Fruit fly (Drosophila melanogaster) whole organism, embryonic: ENCODE measurements around the gene CG8173.

Experiments used
- BEAF-32 ChIP-seq: fragments of 200-800 bp; sonication (Bioruptor generic); optimal IDR thresholded peaks from 3 replicates; lab custom pipeline; 2017; ENCODE audit warnings: missing biosample characterization, missing genetic modification characterization, mild to moderate bottlenecking, moderate library complexity, missing genetic modification reagents
- CG1024 ChIP-seq: fragments of 200-800 bp; sonication (Bioruptor generic); IDR thresholded peaks from 2 replicates; pipeline ENCODE4 v1.3.6; 2022; ENCODE audit warnings: missing biosample characterization, missing genetic modification characterization
- CG10979 ChIP-seq: fragments of 200-800 bp; sonication (Bioruptor generic); optimal IDR thresholded peaks from 2 replicates; lab custom pipeline; 2018; ENCODE audit warnings: missing biosample characterization, mild to moderate bottlenecking, missing genetic modification characterization, moderate library complexity
- CG11723 ChIP-seq: fragments of 200-800 bp; sonication (Bioruptor generic); optimal IDR thresholded peaks from 2 replicates; lab custom pipeline; 2017; ENCODE audit warnings: missing biosample characterization, mild to moderate bottlenecking, missing genetic modification characterization
- CG12769 ChIP-seq: fragments of 200-800 bp; sonication (Bioruptor generic); optimal IDR thresholded peaks from 2 replicates; lab custom pipeline; 2019; ENCODE audit warnings: missing biosample characterization, mild to moderate bottlenecking, missing genetic modification characterization, moderate library complexity
- CG13424 ChIP-seq: fragments of 200-800 bp; sonication (Bioruptor generic); optimal IDR thresholded peaks from 2 replicates; lab custom pipeline; 2019; ENCODE audit warnings: missing biosample characterization, mild to moderate bottlenecking, missing genetic modification characterization, moderate library complexity
- CG13894 ChIP-seq: fragments of 200-800 bp; sonication (Bioruptor generic); optimal IDR thresholded peaks from 3 replicates; lab custom pipeline; 2018; ENCODE audit warnings: missing biosample characterization, mild to moderate bottlenecking, missing genetic modification characterization, moderate library complexity
- CG16779 ChIP-seq: fragments of 200-800 bp; sonication (Bioruptor generic); IDR thresholded peaks from 2 replicates; pipeline ENCODE4 v1.3.6; 2022; ENCODE audit warnings: missing biosample characterization, missing genetic modification characterization
- CG16815 ChIP-seq: fragments of 200-800 bp; sonication (Bioruptor generic); optimal IDR thresholded peaks from 3 replicates; lab custom pipeline; 2017; ENCODE audit warnings: missing biosample characterization, mild to moderate bottlenecking, missing genetic modification characterization
- CG18262 ChIP-seq: fragments of 200-800 bp; optimal IDR thresholded peaks from 3 replicates; lab custom pipeline; 2019; ENCODE audit warnings: missing biosample characterization, mild to moderate bottlenecking, missing genetic modification characterization, moderate library complexity
- CG1832 ChIP-seq: fragments of 200-800 bp; sonication (Bioruptor generic); optimal IDR thresholded peaks from 2 replicates; lab custom pipeline; 2017; ENCODE audit warnings: missing biosample characterization, mild to moderate bottlenecking, missing genetic modification characterization, inconsistent platforms
- CG2120 ChIP-seq: fragments of 200-800 bp; sonication (Bioruptor generic); optimal IDR thresholded peaks from 3 replicates; lab custom pipeline; 2016; ENCODE audit warnings: missing biosample characterization, missing genetic modification characterization
- CG2199 ChIP-seq: fragments of 200-800 bp; sonication (Bioruptor generic); IDR thresholded peaks from 3 replicates; pipeline ENCODE4 v1.3.6; 2022; ENCODE audit warnings: missing biosample characterization, missing genetic modification characterization
- CG30431 ChIP-seq: fragments of 200-800 bp; sonication (Bioruptor generic); optimal IDR thresholded peaks from 2 replicates; lab custom pipeline; 2017; ENCODE audit warnings: missing biosample characterization, missing genetic modification characterization
- CG32767 ChIP-seq: fragments of 200-800 bp; sonication (Bioruptor generic); IDR thresholded peaks from 2 replicates; pipeline ENCODE4 v1.3.6; 2022; ENCODE audit warnings: missing biosample characterization, missing genetic modification characterization
- CG32772 ChIP-seq: fragments of 200-800 bp; sonication (Bioruptor generic); IDR thresholded peaks from 2 replicates; pipeline ENCODE4 v1.3.6; 2022; ENCODE audit warnings: missing biosample characterization, missing genetic modification characterization
- CG6791 ChIP-seq: fragments of 200-800 bp; sonication (Bioruptor generic); IDR thresholded peaks from 3 replicates; pipeline ENCODE4 v1.3.6; 2022; ENCODE audit warnings: missing biosample characterization, missing genetic modification characterization; ENCODE audit not compliant: partially characterized antibody
- CG6854 ChIP-seq: fragments of 200-800 bp; sonication (Bioruptor generic); optimal IDR thresholded peaks from 3 replicates; lab custom pipeline; 2017; ENCODE audit warnings: missing biosample characterization, mild to moderate bottlenecking, missing genetic modification characterization
- CG7271 ChIP-seq: fragments of 200-800 bp; sonication (Bioruptor generic); optimal IDR thresholded peaks from 2 replicates; lab custom pipeline; 2018; ENCODE audit warnings: missing biosample characterization, mild to moderate bottlenecking, missing genetic modification characterization, moderate library complexity
- CG7357 ChIP-seq: fragments of 200-800 bp; sonication (Bioruptor generic); IDR thresholded peaks from 3 replicates; pipeline ENCODE4 v1.3.6; 2022; ENCODE audit warnings: missing biosample characterization, missing genetic modification characterization
- CG8359 ChIP-seq: fragments of 200-800 bp; sonication (Bioruptor generic); optimal IDR thresholded peaks from 2 replicates; lab custom pipeline; 2017; ENCODE audit warnings: missing biosample characterization, mild to moderate bottlenecking, missing genetic modification characterization, borderline replicate concordance
- CG8944 ChIP-seq: fragments of 200-800 bp; sonication (Bioruptor generic); optimal IDR thresholded peaks from 3 replicates; lab custom pipeline; 2016; ENCODE audit warnings: missing biosample characterization, missing genetic modification characterization
- CHES-1-like ChIP-seq: fragments of 200-800 bp; sonication (Bioruptor generic); optimal IDR thresholded peaks from 2 replicates; lab custom pipeline; 2016; ENCODE audit warnings: missing biosample characterization, missing genetic modification characterization
- D19B ChIP-seq: fragments of 200-800 bp; sonication (Bioruptor generic); optimal IDR thresholded peaks from 2 replicates; lab custom pipeline; 2017; ENCODE audit warnings: missing biosample characterization, mild to moderate bottlenecking, missing genetic modification characterization
- Dad ChIP-seq: fragments of 200-800 bp; sonication (Bioruptor generic); optimal IDR thresholded peaks from 3 replicates; lab custom pipeline; 2016; ENCODE audit warnings: missing biosample characterization, missing genetic modification characterization
- Ets65A ChIP-seq: fragments of 200-800 bp; sonication (Bioruptor generic); peaks from one replicate; lab custom pipeline; 2016; ENCODE audit warnings: missing biosample characterization, missing genetic modification characterization
- H2.0 ChIP-seq: fragments of 200-800 bp; sonication (Bioruptor generic); IDR thresholded peaks from 2 replicates; pipeline ENCODE4 v1.3.6; 2022; ENCODE audit warnings: missing biosample characterization, missing genetic modification characterization
- Hand ChIP-seq: fragments of 200-800 bp; sonication (Bioruptor generic); optimal IDR thresholded peaks from 2 replicates; lab custom pipeline; 2017; ENCODE audit warnings: mild to moderate bottlenecking, missing biosample characterization, missing genetic modification reagents, missing genetic modification characterization
- HmgD ChIP-seq: fragments of 200-800 bp; sonication (Bioruptor generic); optimal IDR thresholded peaks from 3 replicates; lab custom pipeline; 2016; ENCODE audit warnings: missing biosample characterization, missing genetic modification characterization
- Lpt ChIP-seq: fragments of >200 bp; optimal IDR thresholded peaks from 2 replicates; lab custom pipeline; 2018; ENCODE audit warnings: missing biosample characterization, missing genetic modification characterization
- Nf-YA ChIP-seq: fragments of 200-800 bp; sonication (Bioruptor generic); IDR thresholded peaks from 2 replicates; pipeline ENCODE4 v1.3.6; 2022; ENCODE audit warnings: missing biosample characterization, missing genetic modification characterization
- NfI ChIP-seq: fragments of 200-800 bp; sonication (Bioruptor generic); optimal IDR thresholded peaks from 3 replicates; lab custom pipeline; 2018; ENCODE audit warnings: missing biosample characterization, mild to moderate bottlenecking, missing genetic modification characterization, moderate library complexity
- Ssrp ChIP-seq: fragments of 200-800 bp; sonication (Bioruptor generic); optimal IDR thresholded peaks from 2 replicates; lab custom pipeline; 2018; ENCODE audit warnings: missing biosample characterization, mild to moderate bottlenecking, missing genetic modification characterization, moderate library complexity
- Trl ChIP-seq, 3 experiments: fragments of >200 bp in 2 of 3; fragments of 200-800 bp in 1 of 3; sonication (Bioruptor generic) in 1 of 3; optimal IDR thresholded peaks; 2 replicates in 1 of 3; 3 replicates in 2 of 3; lab custom pipeline; 2016 to 2017; ENCODE audit warnings: missing biosample characterization in 1 of 3, missing genetic modification characterization in 1 of 3
- Xbp1 ChIP-seq: fragments of 200-800 bp; sonication (Bioruptor generic); optimal IDR thresholded peaks from 3 replicates; lab custom pipeline; 2016; ENCODE audit warnings: missing biosample characterization, mild to moderate bottlenecking, missing genetic modification characterization
- crp ChIP-seq, 2 experiments: fragments of 200-800 bp; sonication (Bioruptor generic); optimal IDR thresholded peaks; 2 replicates in 1 of 2; 3 replicates in 1 of 2; lab custom pipeline; 2017; ENCODE audit warnings: missing biosample characterization in 2 of 2, missing genetic modification characterization in 2 of 2, mild to moderate bottlenecking in 1 of 2, moderate library complexity in 1 of 2
- dan ChIP-seq: fragments of 200-800 bp; sonication (Bioruptor generic); IDR thresholded peaks from 2 replicates; pipeline ENCODE4 v1.3.6; 2022; ENCODE audit warnings: missing biosample characterization, missing genetic modification characterization
- fd64A ChIP-seq: fragments of 200-800 bp; sonication (Bioruptor generic); optimal IDR thresholded peaks from 3 replicates; lab custom pipeline; 2018; ENCODE audit warnings: missing biosample characterization, mild to moderate bottlenecking, missing genetic modification characterization
- gfzf ChIP-seq: fragments of 200-800 bp; sonication (Bioruptor generic); optimal IDR thresholded peaks from 2 replicates; lab custom pipeline; 2016; ENCODE audit warnings: missing biosample characterization, mild to moderate bottlenecking, missing genetic modification characterization, moderate library complexity
- hth ChIP-seq: fragments of >200 bp; optimal IDR thresholded peaks from 2 replicates; lab custom pipeline; 2017; ENCODE audit warnings: inconsistent platforms
- jing ChIP-seq: fragments of 200-800 bp; sonication (Bioruptor generic); optimal IDR thresholded peaks from 2 replicates; lab custom pipeline; 2018; ENCODE audit warnings: missing biosample characterization, mild to moderate bottlenecking, missing genetic modification characterization
- ken ChIP-seq: fragments of 200-800 bp; sonication (Bioruptor generic); IDR thresholded peaks from 3 replicates; pipeline ENCODE4 v1.3.6; 2022; ENCODE audit warnings: missing biosample characterization, missing genetic modification characterization
- phol ChIP-seq: fragments of 200-800 bp; sonication (Bioruptor generic); optimal IDR thresholded peaks from 3 replicates; lab custom pipeline; 2018; ENCODE audit warnings: missing biosample characterization, mild to moderate bottlenecking, missing genetic modification characterization, moderate library complexity
- so ChIP-seq: fragments of 200-800 bp; sonication (Bioruptor generic); IDR thresholded peaks from 3 replicates; pipeline ENCODE4 v1.3.6; 2022; ENCODE audit warnings: missing biosample characterization, missing genetic modification characterization
- tap ChIP-seq: fragments of 200-800 bp; optimal IDR thresholded peaks from 3 replicates; lab custom pipeline; 2019; ENCODE audit warnings: missing biosample characterization, mild to moderate bottlenecking, missing genetic modification characterization, moderate library complexity
- tio ChIP-seq: fragments of 200-800 bp; sonication (Bioruptor generic); optimal IDR thresholded peaks from 2 replicates; lab custom pipeline; 2017; ENCODE audit warnings: missing biosample characterization, missing genetic modification characterization, inconsistent platforms
- tna ChIP-seq: fragments of 200-800 bp; sonication (Bioruptor generic); IDR thresholded peaks from 2 replicates; pipeline ENCODE4 v1.3.6; 2022; ENCODE audit warnings: missing biosample characterization, missing genetic modification characterization; ENCODE audit not compliant: partially characterized antibody
- trh ChIP-seq: fragments of 200-800 bp; sonication (Bioruptor generic); optimal IDR thresholded peaks from 2 replicates; lab custom pipeline; 2016; ENCODE audit warnings: missing biosample characterization, missing genetic modification characterization

Gene CG8173

DNA sequence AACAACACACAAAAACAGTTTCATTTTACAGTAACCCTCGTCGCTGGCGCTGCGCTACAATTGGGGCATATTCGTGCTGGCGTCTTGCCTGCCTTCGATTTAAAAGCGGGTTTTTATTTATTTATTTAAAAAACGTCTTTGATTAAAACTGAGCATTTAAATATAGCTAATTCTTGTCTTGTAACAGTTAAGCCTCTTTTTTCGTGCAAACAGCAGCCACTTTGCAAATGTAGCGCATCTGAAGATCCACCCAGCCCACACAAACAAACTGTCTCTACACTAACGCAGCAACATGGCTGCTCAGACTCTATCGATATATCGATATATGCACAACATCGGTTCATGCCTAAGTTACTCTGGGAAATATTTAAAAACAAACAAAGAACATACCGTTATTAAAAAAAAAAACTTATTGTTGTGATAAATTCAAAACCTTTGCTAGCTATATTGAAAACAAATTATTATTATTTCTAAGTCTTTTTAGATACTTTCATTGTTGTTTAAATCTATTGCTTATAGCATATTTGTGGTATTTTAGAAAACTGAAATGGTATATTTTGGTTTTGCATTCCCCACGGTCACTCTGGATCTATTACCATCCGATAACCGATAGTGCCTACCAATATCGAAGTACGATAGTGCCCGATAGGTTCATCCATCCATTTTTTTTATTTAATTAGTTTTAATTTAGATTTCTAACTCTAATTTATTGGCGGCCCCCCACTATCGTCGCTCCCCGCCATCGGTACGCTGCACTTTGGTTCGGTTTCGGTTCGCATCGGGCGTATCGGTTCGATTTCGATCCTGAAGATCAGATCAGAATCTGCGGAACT lies 6.5 kb downstream of the CG8173 start, which contains the start of the genes CG8188 and par-6 (continued):
- TF ChIP-seq crp (GFP tag; optimal IDR thresholded peaks at IDR 0.05; lab: Kevin White, UChicago) = peak in 1 of 2 experiments; percentile 32
- peak; percentile 95 for TF ChIP-seq CG32767 (GFP tag; lab: Robert Waterston, UW)
- TF ChIP-seq Hand (GFP tag; lab: Kevin White, UChicago) = peak; percentile 47
- no peak for TF ChIP-seq CG1832
- peak; percentile 88 for TF ChIP-seq CG2199
- peak; percentile 80 for TF ChIP-seq HmgD
- TF ChIP-seq Trl (optimal IDR thresholded peaks at IDR 0.05; lab: Kevin White, UChicago) = no peak
- TF ChIP-seq Trl (GFP tag; optimal IDR thresholded peaks at IDR 0.05; lab: Kevin White, UChicago) = peak; percentile 89
- TF ChIP-seq CG7357 (GFP tag; lab: Robert Waterston, UW) = peak; percentile 69; the same call in 2 of the 3 replicates
- TF ChIP-seq CG18262 (tag; lab: Kevin White, UChicago) = peak; percentile 84
- peak; percentile 41; the same call in 1 of the 2 replicates for TF ChIP-seq Nf-YA
- peak; percentile 78 for TF ChIP-seq CG30431 (GFP tag; lab: Kevin White, UChicago)
- peak; percentile 78 for TF ChIP-seq CG12769
- peak; percentile 68 for TF ChIP-seq tap (tag; lab: Kevin White, UChicago)
- TF ChIP-seq Ssrp (tag; lab: Kevin White, UChicago) = peak; percentile 77
- peak; percentile 74 for TF ChIP-seq trh (GFP tag; lab: Kevin White, UChicago)
- peak; percentile 93 for TF ChIP-seq CG2120
- peak; percentile 76; the same call in 2 of the 3 replicates for TF ChIP-seq so (GFP tag; lab: Robert Waterston, UW)
- peak; percentile 31 for TF ChIP-seq CG7271
- peak; percentile 96 for TF ChIP-seq phol (tag; lab: Kevin White, UChicago)
- TF ChIP-seq CG16779 = 0 out of 2 replicates have a peak, but pooled peaks have one; percentile 31
- TF ChIP-seq Lpt (GFP tag; lab: Kevin White, UChicago) = no peak
- no peak for TF ChIP-seq tna (GFP tag; lab: Robert Waterston, UW)
- peak; percentile 71 for TF ChIP-seq CG13894
- peak; percentile 91 for TF ChIP-seq CG32772 (GFP tag; lab: Robert Waterston, UW)
- TF ChIP-seq CG6854 = peak; percentile 43
- peak; percentile 85 for TF ChIP-seq BEAF-32 (GFP tag; lab: Kevin White, UChicago)
- TF ChIP-seq NfI (GFP tag; lab: Kevin White, UChicago) = peak; percentile 89
- peak; percentile 89 for TF ChIP-seq CG8944 (GFP tag; lab: Kevin White, UChicago)
- TF ChIP-seq CG6791 (GFP tag; lab: Robert Waterston, UW) = peak; percentile 55; the same call in 1 of the 3 replicates
- TF ChIP-seq CG16815 (GFP tag; lab: Kevin White, UChicago) = peak; percentile 83
- no peak; the same call in 1 of the 2 replicates for TF ChIP-seq dan (GFP tag; lab: Robert Waterston, UW)
- TF ChIP-seq Dad (GFP tag; lab: Kevin White, UChicago) = peak; percentile 88
- TF ChIP-seq H2.0 (GFP tag; lab: Robert Waterston, UW) = peak; percentile 78
- TF ChIP-seq CG10979 (tag; lab: Kevin White, UChicago) = peak; percentile 78
- TF ChIP-seq Xbp1 (GFP tag; lab: Kevin White, UChicago) = peak; percentile 93
- TF ChIP-seq CG1024 (GFP tag; lab: Robert Waterston, UW) = peak; percentile 46
- TF ChIP-seq ken (GFP tag; lab: Robert Waterston, UW) = peak; percentile 91
- peak; percentile 75 for TF ChIP-seq tio
- TF ChIP-seq CG8359 = peak; percentile 57
- peak; percentile 55 for TF ChIP-seq jing (GFP tag; lab: Kevin White, UChicago)
- TF ChIP-seq hth (lab: Kevin White, UChicago) = no peak
- peak; percentile 86 for TF ChIP-seq CG13424
- peak; percentile 62 for TF ChIP-seq gfzf
- TF ChIP-seq fd64A (GFP tag; lab: Kevin White, UChicago) = peak; percentile 40
- TF ChIP-seq CG11723 (GFP tag; lab: Kevin White, UChicago) = peak; percentile 63
- peak; percentile 83 for TF ChIP-seq CHES-1-like (GFP tag; lab: Kevin White, UChicago)
- peak; percentile 98 for TF ChIP-seq Ets65A (GFP tag; lab: Kevin White, UChicago)
- peak; percentile 66 for TF ChIP-seq D19B
